Fruit fly (Drosophila melanogaster): ENCODE data around the gene CG13392.

DNA sequence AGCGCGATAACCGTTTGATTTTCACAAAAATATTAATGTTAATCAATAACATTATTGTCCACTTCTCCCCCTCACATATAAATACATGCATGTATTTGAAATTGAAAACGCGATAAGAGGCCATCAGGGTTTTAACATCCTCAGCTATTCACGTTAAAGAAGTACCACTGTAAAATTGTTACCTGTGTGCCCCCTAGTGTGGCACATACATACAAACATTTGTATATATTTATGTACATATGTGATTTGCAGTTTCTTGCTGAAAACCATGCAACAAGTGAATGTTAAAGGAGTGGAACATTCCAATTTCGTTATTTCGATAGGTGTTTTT is 19.7 kb downstream of the CG13392 start:
- TF ChIP-seq CTCF (optimal IDR thresholded peaks at IDR 0.05) = no peak
- TF ChIP-seq CG8478 (optimal IDR thresholded peaks at IDR 0.05) = no peak

Data from S2 (cell line).